Worm (Caenorhabditis elegans): ENCODE measurements around the gene ttr-25.
A peak's percentile ranks its signal among the peaks of the same experiment; 100 is the strongest.

The ttr-25 gene

ce11 chrV:18578306-18578705 lies 21.8 kb downstream of the ttr-25 start:
- TF ChIP-seq med-1 (GFP tag; optimal IDR thresholded peaks at IDR 0.05; ENCODE audit: insufficient read depth): no peak
- TF ChIP-seq ztf-29 (GFP tag; IDR thresholded peaks at IDR 0.05): no peak
- no peak for TF ChIP-seq ref-1 (GFP tag; conservative IDR thresholded peaks at IDR 0.05)
- no peak for TF ChIP-seq flt-1 (GFP tag; IDR thresholded peaks at IDR 0.05)
- TF ChIP-seq ztf-23 (GFP tag; IDR thresholded peaks at IDR 0.05): no peak
- no peak for TF ChIP-seq tab-1 (GFP tag; IDR thresholded peaks at IDR 0.05)
- no peak for TF ChIP-seq klf-2 (GFP tag; conservative IDR thresholded peaks at IDR 0.05)
- no peak for TF ChIP-seq T22C8.4 (GFP tag; IDR thresholded peaks at IDR 0.05)
- no peak for TF ChIP-seq cog-1 (tag; optimal IDR thresholded peaks at IDR 0.05)

ce11 chrV:18579684-18580083 lies 23.2 kb downstream of the ttr-25 start, which contains the start of gene Y51A2D.13:
Y51A2D.13 (minus strand) TSS chrV:18579784.
- no peak for TF ChIP-seq klf-2 (GFP tag; conservative IDR thresholded peaks at IDR 0.05)
- TF ChIP-seq tab-1 (GFP tag; IDR thresholded peaks at IDR 0.05): no peak
- TF ChIP-seq T22C8.4 (GFP tag; IDR thresholded peaks at IDR 0.05): no peak
- no peak for TF ChIP-seq flt-1 (GFP tag; IDR thresholded peaks at IDR 0.05)
- no peak for TF ChIP-seq cog-1 (tag; optimal IDR thresholded peaks at IDR 0.05)
- TF ChIP-seq ztf-29 (GFP tag; IDR thresholded peaks at IDR 0.05): no peak
- TF ChIP-seq ref-1 (GFP tag; conservative IDR thresholded peaks at IDR 0.05): no peak
- no peak for TF ChIP-seq med-1 (GFP tag; optimal IDR thresholded peaks at IDR 0.05; ENCODE audit: insufficient read depth)
- TF ChIP-seq ztf-23 (GFP tag; IDR thresholded peaks at IDR 0.05): no peak

- TF ChIP-seq klf-2 (GFP tag; conservative IDR thresholded peaks at IDR 0.05) (no peak), T22C8.4 (GFP tag; IDR thresholded peaks at IDR 0.05) (no peak), tab-1 (GFP tag; IDR thresholded peaks at IDR 0.05) (no peak), ref-1 (GFP tag; conservative IDR thresholded peaks at IDR 0.05) (no peak; the same call in 1 of the 2 replicates), cog-1 (tag; optimal IDR thresholded peaks at IDR 0.05) (no peak), ztf-29 (GFP tag; IDR thresholded peaks at IDR 0.05) (no peak), flt-1 (GFP tag; IDR thresholded peaks at IDR 0.05) (no peak), ztf-23 (GFP tag; IDR thresholded peaks at IDR 0.05) (no peak), med-1 (GFP tag; optimal IDR thresholded peaks at IDR 0.05; ENCODE audit: insufficient read depth) (no peak)
These were observed 25.0 kb downstream of the ttr-25 start for ce11 chrV:18581393-18582113.

- TF ChIP-seq klf-2 (GFP tag; conservative IDR thresholded peaks at IDR 0.05): no peak
- no peak for TF ChIP-seq cog-1 (tag; optimal IDR thresholded peaks at IDR 0.05)
- no peak for TF ChIP-seq med-1 (GFP tag; optimal IDR thresholded peaks at IDR 0.05; ENCODE audit: insufficient read depth)
- no peak for TF ChIP-seq tab-1 (GFP tag; IDR thresholded peaks at IDR 0.05)
- TF ChIP-seq ref-1 (GFP tag; conservative IDR thresholded peaks at IDR 0.05): no peak
These were observed 25.8 kb downstream of the ttr-25 start, which contains the start of gene txt-14 for ce11 chrV:18582358-18582757. txt-14 (plus strand) TSS chrV:18582658.

- TF ChIP-seq ref-1 (GFP tag; conservative IDR thresholded peaks at IDR 0.05): no peak
- TF ChIP-seq ztf-23 (GFP tag; IDR thresholded peaks at IDR 0.05): no peak
- no peak for TF ChIP-seq med-1 (GFP tag; optimal IDR thresholded peaks at IDR 0.05; ENCODE audit: insufficient read depth)
- no peak for TF ChIP-seq flt-1 (GFP tag; IDR thresholded peaks at IDR 0.05)
- no peak for TF ChIP-seq klf-2 (GFP tag; conservative IDR thresholded peaks at IDR 0.05)
- TF ChIP-seq T22C8.4 (GFP tag; IDR thresholded peaks at IDR 0.05): no peak
- no peak for TF ChIP-seq cog-1 (tag; optimal IDR thresholded peaks at IDR 0.05)
- no peak for TF ChIP-seq ztf-29 (GFP tag; IDR thresholded peaks at IDR 0.05)
- TF ChIP-seq tab-1 (GFP tag; IDR thresholded peaks at IDR 0.05): no peak
These were observed 28.6 kb downstream of the ttr-25 start for ce11 chrV:18585102-18585501.

ce11 chrV:18586954-18587353 lies 30.4 kb downstream of the ttr-25 start:
- TF ChIP-seq ztf-29 (GFP tag; IDR thresholded peaks at IDR 0.05) (no peak), med-1 (GFP tag; optimal IDR thresholded peaks at IDR 0.05; ENCODE audit: insufficient read depth) (no peak), ref-1 (GFP tag; conservative IDR thresholded peaks at IDR 0.05) (no peak), flt-1 (GFP tag; IDR thresholded peaks at IDR 0.05) (no peak), klf-2 (GFP tag; conservative IDR thresholded peaks at IDR 0.05) (no peak), T22C8.4 (GFP tag; IDR thresholded peaks at IDR 0.05) (no peak), ztf-23 (GFP tag; IDR thresholded peaks at IDR 0.05) (no peak), tab-1 (GFP tag; IDR thresholded peaks at IDR 0.05) (no peak), cog-1 (tag; optimal IDR thresholded peaks at IDR 0.05) (no peak)

ce11 chrV:18587936-18588335 lies 31.4 kb downstream of the ttr-25 start:
- TF ChIP-seq ztf-29 (GFP tag; IDR thresholded peaks at IDR 0.05) (peak; percentile 81), cog-1 (tag; optimal IDR thresholded peaks at IDR 0.05) (no peak), ref-1 (GFP tag; conservative IDR thresholded peaks at IDR 0.05) (no peak), flt-1 (GFP tag; IDR thresholded peaks at IDR 0.05) (no peak), med-1 (GFP tag; optimal IDR thresholded peaks at IDR 0.05; ENCODE audit: insufficient read depth) (no peak)

ce11 chrV:18589585-18589984 lies 33.1 kb downstream of the ttr-25 start:
- TF ChIP-seq flt-1 (GFP tag; IDR thresholded peaks at IDR 0.05): 0 out of 2 replicates have a peak, but pooled peaks have one; percentile 55
- TF ChIP-seq ztf-23 (GFP tag; IDR thresholded peaks at IDR 0.05): no peak
- no peak for TF ChIP-seq ref-1 (GFP tag; conservative IDR thresholded peaks at IDR 0.05)
- peak; percentile 78 for TF ChIP-seq T22C8.4 (GFP tag; IDR thresholded peaks at IDR 0.05)
- no peak for TF ChIP-seq med-1 (GFP tag; optimal IDR thresholded peaks at IDR 0.05; ENCODE audit: insufficient read depth)
- 0 out of 2 replicates have a peak, but pooled peaks have one; percentile 33 for TF ChIP-seq tab-1 (GFP tag; IDR thresholded peaks at IDR 0.05)
- no peak for TF ChIP-seq ztf-29 (GFP tag; IDR thresholded peaks at IDR 0.05)
- TF ChIP-seq cog-1 (tag; optimal IDR thresholded peaks at IDR 0.05): peak; percentile 71
- TF ChIP-seq klf-2 (GFP tag; conservative IDR thresholded peaks at IDR 0.05): no peak

ce11 chrV:18592448-18592847 lies 35.9 kb downstream of the ttr-25 start, which contains the start of gene grdn-1:
grdn-1 (plus strand) TSS chrV:18592748.
- TF ChIP-seq ztf-29 (GFP tag; IDR thresholded peaks at IDR 0.05) (no peak), klf-2 (GFP tag; conservative IDR thresholded peaks at IDR 0.05) (no peak), tab-1 (GFP tag; IDR thresholded peaks at IDR 0.05) (no peak), cog-1 (tag; optimal IDR thresholded peaks at IDR 0.05) (no peak), ref-1 (GFP tag; conservative IDR thresholded peaks at IDR 0.05) (no peak)
